Fruit fly (Drosophila melanogaster): ENCODE measurements around the gene Drsl2.
A peak's percentile ranks its signal among the peaks of the same experiment; 100 is the strongest.

The Drsl2 gene

DNA sequence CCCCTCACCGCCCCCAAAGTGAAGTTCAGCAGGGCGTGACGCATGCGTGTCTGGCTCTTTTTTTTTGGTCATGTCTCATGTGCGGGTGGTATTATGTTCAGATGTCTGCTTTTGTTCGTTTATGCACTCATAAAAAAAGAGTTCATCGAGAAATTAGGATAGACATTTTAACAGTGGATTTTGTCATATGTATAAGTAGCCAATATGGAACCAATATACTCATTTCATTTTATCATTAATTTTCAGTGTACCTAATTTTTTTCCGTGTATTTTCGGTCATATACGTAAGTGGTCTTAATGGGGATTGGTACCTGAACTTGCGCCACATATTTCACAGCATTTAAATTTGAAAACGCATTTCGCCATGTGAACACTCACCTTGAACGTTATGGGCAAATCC, 13.8 kb upstream of the Drsl2 start:
- TF ChIP-seq Vsx2 (GFP tag; optimal IDR thresholded peaks at IDR 0.05; ENCODE audit: partially characterized antibody) (no peak), Sp1 (GFP tag; optimal IDR thresholded peaks at IDR 0.05) (peak; percentile 47), foxo (GFP tag; optimal IDR thresholded peaks at IDR 0.05) (peak in 1 of 2 experiments; percentile 48), brk (GFP tag; optimal IDR thresholded peaks at IDR 0.05) (no peak), dmrt93B (GFP tag; optimal IDR thresholded peaks at IDR 0.05) (peak; percentile 38), Hnf4 (GFP tag; optimal IDR thresholded peaks at IDR 0.05) (no peak), Mio (GFP tag; optimal IDR thresholded peaks at IDR 0.05) (no peak), sv (GFP tag; optimal IDR thresholded peaks at IDR 0.05) (peak; percentile 25), jim (GFP tag; optimal IDR thresholded peaks at IDR 0.05) (no peak), N (GFP tag; optimal IDR thresholded peaks at IDR 0.05) (no peak), usp (GFP tag; optimal IDR thresholded peaks at IDR 0.05) (no peak), rgr (GFP tag; optimal IDR thresholded peaks at IDR 0.05) (no peak), dl (GFP tag; optimal IDR thresholded peaks at IDR 0.05; ENCODE audit: insufficient read depth in 1 of 2, partially characterized antibody in 2 of 2) (no peak), CG9705 (GFP tag; optimal IDR thresholded peaks at IDR 0.05) (no peak), tai (GFP tag; optimal IDR thresholded peaks at IDR 0.05) (no peak), Myc (optimal IDR thresholded peaks at IDR 0.05) (no peak), lola (GFP tag; optimal IDR thresholded peaks at IDR 0.05) (no peak), sage (GFP tag; optimal IDR thresholded peaks at IDR 0.05) (peak; percentile 17), fru (GFP tag; optimal IDR thresholded peaks at IDR 0.05) (peak; percentile 31), pan (optimal IDR thresholded peaks at IDR 0.05) (no peak), dsf (GFP tag; optimal IDR thresholded peaks at IDR 0.05; ENCODE audit: borderline replicate concordance) (no peak), woc (GFP tag; optimal IDR thresholded peaks at IDR 0.05) (peak; percentile 52), OdsH (GFP tag; optimal IDR thresholded peaks at IDR 0.05) (peak; percentile 49), GATAd (GFP tag; optimal IDR thresholded peaks at IDR 0.05) (no peak), Jra (GFP tag; optimal IDR thresholded peaks at IDR 0.05) (no peak), Hr83 (GFP tag; optimal IDR thresholded peaks at IDR 0.05; ENCODE audit: poor library complexity, severe bottlenecking) (no peak), Hr78 (GFP tag; optimal IDR thresholded peaks at IDR 0.05) (no peak), CG32264 (GFP tag; optimal IDR thresholded peaks at IDR 0.05) (peak; percentile 42), Abd-B (GFP tag; optimal IDR thresholded peaks at IDR 0.05) (no peak), br (GFP tag; optimal IDR thresholded peaks at IDR 0.05) (peak; percentile 41), psq (GFP tag; optimal IDR thresholded peaks at IDR 0.05) (peak; percentile 20), Dif (GFP tag; optimal IDR thresholded peaks at IDR 0.05; ENCODE audit: partially characterized antibody) (no peak), HLH106 (tag; optimal IDR thresholded peaks at IDR 0.05) (peak; percentile 63), Dfd (GFP tag; optimal IDR thresholded peaks at IDR 0.05) (no peak), Rel (GFP tag; optimal IDR thresholded peaks at IDR 0.05) (no peak), Rel (tag; optimal IDR thresholded peaks at IDR 0.05) (no peak), h (GFP tag; optimal IDR thresholded peaks at IDR 0.05) (peak; percentile 83), ey (GFP tag; optimal IDR thresholded peaks at IDR 0.05) (peak; percentile 50), CrebA (GFP tag; optimal IDR thresholded peaks at IDR 0.05; ENCODE audit: borderline replicate concordance) (no peak)

DNA sequence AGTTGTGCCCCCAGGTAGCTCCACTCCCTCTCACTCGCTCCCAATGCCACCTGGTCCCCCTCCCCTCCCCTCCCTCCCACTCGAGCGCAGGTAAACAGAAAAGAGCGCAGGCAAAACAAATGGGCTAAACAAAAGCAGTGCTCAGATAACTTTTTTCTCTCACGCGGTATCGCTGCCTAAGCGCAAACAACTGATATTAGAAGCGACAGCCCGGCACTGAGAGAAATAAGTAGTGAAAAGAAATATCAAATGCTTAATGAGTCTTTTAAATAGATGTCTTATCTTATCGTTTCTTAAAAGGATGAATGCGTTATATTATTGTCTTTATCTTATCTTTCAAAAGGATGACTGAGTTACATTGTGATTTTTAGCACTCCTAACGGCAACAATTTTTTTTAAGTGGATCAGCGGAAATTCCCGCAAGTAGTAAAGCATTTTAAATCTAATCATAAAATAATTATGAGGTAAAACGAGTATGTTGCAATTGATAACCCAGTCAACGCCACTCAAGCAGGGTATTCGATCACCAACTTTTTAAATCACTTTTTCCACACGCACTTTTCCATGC, 12.9 kb upstream of the Drsl2 start:
- no peak for TF ChIP-seq Rel (GFP tag; optimal IDR thresholded peaks at IDR 0.05)
- TF ChIP-seq Rel (tag; optimal IDR thresholded peaks at IDR 0.05): peak; percentile 8
- TF ChIP-seq dmrt93B (GFP tag; optimal IDR thresholded peaks at IDR 0.05): no peak
- peak; percentile 14 for TF ChIP-seq woc (GFP tag; optimal IDR thresholded peaks at IDR 0.05)
- TF ChIP-seq OdsH (GFP tag; optimal IDR thresholded peaks at IDR 0.05): peak; percentile 68
- peak; percentile 45 for TF ChIP-seq Sp1 (GFP tag; optimal IDR thresholded peaks at IDR 0.05)
- no peak for TF ChIP-seq GATAd (GFP tag; optimal IDR thresholded peaks at IDR 0.05)
- no peak for TF ChIP-seq dsf (GFP tag; optimal IDR thresholded peaks at IDR 0.05; ENCODE audit: borderline replicate concordance)
- no peak for TF ChIP-seq Hr83 (GFP tag; optimal IDR thresholded peaks at IDR 0.05; ENCODE audit: poor library complexity, severe bottlenecking)
- TF ChIP-seq sage (GFP tag; optimal IDR thresholded peaks at IDR 0.05): no peak
- no peak for TF ChIP-seq dl (GFP tag; optimal IDR thresholded peaks at IDR 0.05; ENCODE audit: insufficient read depth in 1 of 2, partially characterized antibody in 2 of 2)
- TF ChIP-seq jim (GFP tag; optimal IDR thresholded peaks at IDR 0.05): no peak
- TF ChIP-seq fru (GFP tag; optimal IDR thresholded peaks at IDR 0.05): peak; percentile 77
- peak in 1 of 2 experiments; percentile 82 for TF ChIP-seq foxo (GFP tag; optimal IDR thresholded peaks at IDR 0.05)
- peak; percentile 79 for TF ChIP-seq rgr (GFP tag; optimal IDR thresholded peaks at IDR 0.05)
- peak; percentile 86 for TF ChIP-seq sv (GFP tag; optimal IDR thresholded peaks at IDR 0.05)
- TF ChIP-seq Myc (optimal IDR thresholded peaks at IDR 0.05): no peak
- TF ChIP-seq CrebA (GFP tag; optimal IDR thresholded peaks at IDR 0.05; ENCODE audit: borderline replicate concordance): peak; percentile 61
- TF ChIP-seq Abd-B (GFP tag; optimal IDR thresholded peaks at IDR 0.05): no peak
- TF ChIP-seq Mio (GFP tag; optimal IDR thresholded peaks at IDR 0.05): no peak
- no peak for TF ChIP-seq CG9705 (GFP tag; optimal IDR thresholded peaks at IDR 0.05)
- TF ChIP-seq Dfd (GFP tag; optimal IDR thresholded peaks at IDR 0.05): no peak
- no peak for TF ChIP-seq pan (optimal IDR thresholded peaks at IDR 0.05)
- TF ChIP-seq brk (GFP tag; optimal IDR thresholded peaks at IDR 0.05): peak; percentile 32
- TF ChIP-seq tai (GFP tag; optimal IDR thresholded peaks at IDR 0.05): peak; percentile 35
- no peak for TF ChIP-seq Vsx2 (GFP tag; optimal IDR thresholded peaks at IDR 0.05; ENCODE audit: partially characterized antibody)
- TF ChIP-seq Hnf4 (GFP tag; optimal IDR thresholded peaks at IDR 0.05): peak; percentile 55
- TF ChIP-seq h (GFP tag; optimal IDR thresholded peaks at IDR 0.05): peak; percentile 82
- peak; percentile 76 for TF ChIP-seq ey (GFP tag; optimal IDR thresholded peaks at IDR 0.05)
- no peak for TF ChIP-seq Jra (GFP tag; optimal IDR thresholded peaks at IDR 0.05)
- no peak for TF ChIP-seq N (GFP tag; optimal IDR thresholded peaks at IDR 0.05)
- no peak for TF ChIP-seq usp (GFP tag; optimal IDR thresholded peaks at IDR 0.05)
- no peak for TF ChIP-seq lola (GFP tag; optimal IDR thresholded peaks at IDR 0.05)
- TF ChIP-seq CG32264 (GFP tag; optimal IDR thresholded peaks at IDR 0.05): peak; percentile 13
- TF ChIP-seq br (GFP tag; optimal IDR thresholded peaks at IDR 0.05): peak; percentile 50
- peak; percentile 47 for TF ChIP-seq psq (GFP tag; optimal IDR thresholded peaks at IDR 0.05)
- TF ChIP-seq Hr78 (GFP tag; optimal IDR thresholded peaks at IDR 0.05): no peak
- peak; percentile 40 for TF ChIP-seq HLH106 (tag; optimal IDR thresholded peaks at IDR 0.05)
- TF ChIP-seq Dif (GFP tag; optimal IDR thresholded peaks at IDR 0.05; ENCODE audit: partially characterized antibody): no peak
